Worm (Caenorhabditis elegans): Measurements from ENCODE around the gene crn-5.

The crn-5 gene

DNA sequence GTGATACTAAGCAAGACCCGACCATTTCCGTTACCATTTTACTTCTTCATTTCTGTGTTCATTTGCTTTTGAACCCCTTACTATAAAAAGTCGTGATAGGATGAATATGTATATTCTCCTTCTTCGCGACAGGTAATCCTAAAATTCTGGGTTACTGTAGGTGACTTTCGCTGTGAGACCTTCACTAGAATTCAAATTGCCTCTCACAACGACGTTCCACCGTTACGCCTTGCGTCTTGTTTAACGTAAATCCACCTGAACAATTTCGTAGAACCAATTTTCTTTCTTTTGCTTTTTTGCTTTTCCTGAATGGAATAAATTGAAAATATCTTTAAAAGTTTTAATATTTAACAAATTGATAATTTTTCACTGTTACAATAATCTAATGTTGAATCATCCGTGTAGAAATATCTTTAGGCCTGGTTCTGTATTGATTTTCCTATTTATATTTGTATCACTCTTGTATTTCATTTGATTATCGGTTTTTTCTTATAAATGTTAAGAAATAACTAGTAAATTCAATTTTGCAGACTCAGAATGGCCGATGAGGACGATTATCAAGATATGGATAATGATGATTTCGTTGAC, 13.6 kb upstream of the crn-5 start, which contains the start of gene rpb-6:
Gene rpb-6, plus strand, starts transcription at position 538 of the 588 bp plus-strand sequence.
- TF ChIP-seq R02D3.7 (tag; optimal IDR thresholded peaks at IDR 0.05) (peak; percentile 66), ceh-82 (tag; optimal IDR thresholded peaks at IDR 0.05) (no peak), ztf-11 (tag; optimal IDR thresholded peaks at IDR 0.05) (no peak), nhr-12 (tag; optimal IDR thresholded peaks at IDR 0.05) (no peak), nhr-25 (tag; optimal IDR thresholded peaks at IDR 0.05) (peak; percentile 10), lin-15B (tag; optimal IDR thresholded peaks at IDR 0.05) (peak; percentile 39)

- TF ChIP-seq eor-1 (tag; optimal IDR thresholded peaks at IDR 0.05): no peak
- no peak for TF ChIP-seq hmg-11 (tag; optimal IDR thresholded peaks at IDR 0.05)
- TF ChIP-seq nfya-1 (tag; optimal IDR thresholded peaks at IDR 0.05; ENCODE audit: insufficient read depth): no peak
- no peak for TF ChIP-seq fkh-10 (GFP tag; optimal IDR thresholded peaks at IDR 0.05)
- no peak for TF ChIP-seq zag-1 (tag; optimal IDR thresholded peaks at IDR 0.05)
- no peak for TF ChIP-seq fkh-2 (tag; optimal IDR thresholded peaks at IDR 0.05)
- TF ChIP-seq ceh-82 (tag; optimal IDR thresholded peaks at IDR 0.05): no peak
- TF ChIP-seq elt-1 (tag; optimal IDR thresholded peaks at IDR 0.05): no peak
- TF ChIP-seq nhr-23 (tag; optimal IDR thresholded peaks at IDR 0.05): no peak
- no peak for TF ChIP-seq nhr-76 (tag; optimal IDR thresholded peaks at IDR 0.05)
- TF ChIP-seq daf-12 (tag; optimal IDR thresholded peaks at IDR 0.05): no peak
- no peak for TF ChIP-seq unc-39 (tag; optimal IDR thresholded peaks at IDR 0.05)
Observed at ce11 chrII:10579655-10580054, 12.9 kb upstream of the crn-5 start, which contains the start of gene dohh-1. Gene dohh-1, plus strand, starts transcription at chrII:10579955.

ce11 chrII:10580833-10581232, 11.7 kb upstream of the crn-5 start, which contains the start of gene dap-3:
Gene dap-3, plus strand, starts transcription at chrII:10581133.
- TF ChIP-seq ztf-11 (tag; optimal IDR thresholded peaks at IDR 0.05) (no peak), eor-1 (tag; optimal IDR thresholded peaks at IDR 0.05) (no peak), lsy-12 (tag; optimal IDR thresholded peaks at IDR 0.05) (no peak), nhr-25 (tag; optimal IDR thresholded peaks at IDR 0.05) (no peak), nhr-23 (tag; optimal IDR thresholded peaks at IDR 0.05) (no peak), pha-4 (tag; optimal IDR thresholded peaks at IDR 0.05) (no peak), skn-1 (tag; optimal IDR thresholded peaks at IDR 0.05) (no peak)

DNA sequence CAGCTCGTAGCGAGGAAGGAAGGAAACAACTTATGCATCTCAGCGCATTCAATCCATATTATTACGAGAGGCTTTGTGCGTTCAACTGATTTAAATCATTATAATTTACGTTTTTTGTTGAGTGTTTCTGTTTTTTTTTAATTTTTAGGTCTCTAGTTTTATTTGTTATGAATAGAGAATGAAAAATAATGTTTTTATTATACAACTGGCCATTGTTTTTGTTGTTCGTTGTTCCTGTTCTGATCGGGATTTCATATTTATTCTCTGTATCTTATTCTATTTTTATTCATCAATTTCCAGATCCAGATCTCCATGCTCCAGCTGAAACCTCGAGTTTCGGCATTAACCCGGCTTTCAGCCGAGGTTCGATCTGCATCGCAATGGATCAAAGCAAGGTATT, 10.2 kb upstream of the crn-5 start, which contains the start of gene mrps-22:
Gene mrps-22, plus strand, starts transcription at position 301 of the 400 bp plus-strand sequence.
- TF ChIP-seq ceh-28 (tag; optimal IDR thresholded peaks at IDR 0.05) (no peak), pqm-1 (tag; optimal IDR thresholded peaks at IDR 0.05) (no peak), hmg-11 (tag; optimal IDR thresholded peaks at IDR 0.05) (no peak), ceh-16 (tag; optimal IDR thresholded peaks at IDR 0.05) (no peak), nhr-77 (tag; optimal IDR thresholded peaks at IDR 0.05) (no peak), sea-2 (GFP tag; optimal IDR thresholded peaks at IDR 0.05) (no peak), tbx-2 (tag; optimal IDR thresholded peaks at IDR 0.05) (no peak), ceh-9 (tag; optimal IDR thresholded peaks at IDR 0.05) (no peak), mml-1 (tag; optimal IDR thresholded peaks at IDR 0.05) (no peak), unc-39 (tag; optimal IDR thresholded peaks at IDR 0.05) (no peak), elt-2 (tag; optimal IDR thresholded peaks at IDR 0.05) (no peak)

- no peak for TF ChIP-seq ceh-82 (tag; optimal IDR thresholded peaks at IDR 0.05)
- TF ChIP-seq nhr-25 (tag; optimal IDR thresholded peaks at IDR 0.05): no peak
- no peak for TF ChIP-seq elt-2 (tag; optimal IDR thresholded peaks at IDR 0.05)
- no peak for TF ChIP-seq pha-4 (tag; optimal IDR thresholded peaks at IDR 0.05)
- TF ChIP-seq lin-39 (tag; optimal IDR thresholded peaks at IDR 0.05): no peak
- TF ChIP-seq ZK546.5 (tag; optimal IDR thresholded peaks at IDR 0.05): no peak
- no peak for TF ChIP-seq egl-5 (tag; optimal IDR thresholded peaks at IDR 0.05)
- no peak for TF ChIP-seq nhr-11 (tag; optimal IDR thresholded peaks at IDR 0.05)
- TF ChIP-seq elt-3 (tag; optimal IDR thresholded peaks at IDR 0.05): no peak
- TF ChIP-seq nhr-237 (tag; optimal IDR thresholded peaks at IDR 0.05): no peak
Observed at ce11 chrII:10584036-10584435, 8.5 kb upstream of the crn-5 start, which contains the start of gene algn-9. Gene algn-9, plus strand, starts transcription at chrII:10584336.
